Worm (Caenorhabditis elegans) whole organism, L3 larva: ENCODE data around the gene fbxa-154.
A peak's percentile ranks its signal among the peaks of the same experiment; 100 is the strongest.

ENCODE experiments used
- R02D3.7 ChIP-seq: fragments of 150-350 bp; optimal IDR thresholded peaks from 2 replicates; lab custom pipeline; 2014; ENCODE audit warnings: missing biosample characterization, missing genetic modification characterization
- ZK546.5 ChIP-seq: sonication (generic microtip); optimal IDR thresholded peaks from 2 replicates; lab custom pipeline; 2017; ENCODE audit warnings: missing biosample characterization, missing genetic modification characterization
- aly-2 ChIP-seq: fragments of 150-350 bp; optimal IDR thresholded peaks from 2 replicates; lab custom pipeline; 2014; ENCODE audit warnings: missing biosample characterization, missing genetic modification characterization
- ama-1 ChIP-seq: fragments of 150-350 bp; optimal IDR thresholded peaks from 2 replicates; lab custom pipeline; 2018
- ceh-16 ChIP-seq: sonication (generic microtip); optimal IDR thresholded peaks from 2 replicates; lab custom pipeline; 2017; ENCODE audit warnings: missing biosample characterization, missing genetic modification characterization
- ceh-28 ChIP-seq: fragments of 150-350 bp; optimal IDR thresholded peaks from 2 replicates; lab custom pipeline; 2014; ENCODE audit warnings: missing biosample characterization, missing genetic modification reagents, missing genetic modification characterization
- ceh-82 ChIP-seq: fragments of 150-350 bp; optimal IDR thresholded peaks from 2 replicates; lab custom pipeline; 2014; ENCODE audit warnings: missing biosample characterization, missing genetic modification characterization
- ceh-9 ChIP-seq: sonication (generic microtip); optimal IDR thresholded peaks from 2 replicates; lab custom pipeline; 2018; ENCODE audit warnings: missing biosample characterization, missing genetic modification characterization
- egl-27 ChIP-seq: sonication (generic microtip); optimal IDR thresholded peaks from 4 replicates; lab custom pipeline; 2017; ENCODE audit warnings: missing biosample characterization, missing genetic modification reagents, missing genetic modification characterization
- egl-5 ChIP-seq: fragments of 150-350 bp; optimal IDR thresholded peaks from 2 replicates; lab custom pipeline; 2017; ENCODE audit warnings: missing biosample characterization, missing genetic modification reagents, missing genetic modification characterization, inconsistent platforms
- elt-1 ChIP-seq: fragments of 150-350 bp; optimal IDR thresholded peaks from 2 replicates; lab custom pipeline; 2014; ENCODE audit warnings: missing biosample characterization, missing genetic modification characterization
- elt-2 ChIP-seq: sonication (generic microtip); optimal IDR thresholded peaks from 2 replicates; lab custom pipeline; 2016; ENCODE audit warnings: missing genetic modification reagents, mild to moderate bottlenecking, missing genetic modification characterization, missing compliant biosample characterization
- eor-1 ChIP-seq, 2 experiments: fragments of 150-350 bp; optimal IDR thresholded peaks; 2 replicates each; lab custom pipeline; 2014 to 2018; ENCODE audit warnings: missing biosample characterization in 2 of 2, missing genetic modification characterization in 2 of 2
- fkh-10 ChIP-seq: sonication (generic microtip); optimal IDR thresholded peaks from 2 replicates; lab custom pipeline; 2017; ENCODE audit warnings: missing biosample characterization, missing genetic modification reagents, missing genetic modification characterization
- lin-15B ChIP-seq: fragments of 150-350 bp; optimal IDR thresholded peaks from 2 replicates; lab custom pipeline; 2014; ENCODE audit warnings: missing biosample characterization, missing genetic modification characterization
- lin-39 ChIP-seq: fragments of 150-350 bp; optimal IDR thresholded peaks from 2 replicates; lab custom pipeline; 2018; ENCODE audit warnings: missing biosample characterization, missing genetic modification reagents, missing genetic modification characterization
- lsy-12 ChIP-seq: sonication (generic microtip); optimal IDR thresholded peaks from 2 replicates; lab custom pipeline; 2016; ENCODE audit warnings: mild to moderate bottlenecking, missing genetic modification characterization, missing compliant biosample characterization
- mdl-1 ChIP-seq: fragments of 150-350 bp; optimal IDR thresholded peaks from 2 replicates; lab custom pipeline; 2014; ENCODE audit warnings: missing biosample characterization, missing genetic modification characterization
- mml-1 ChIP-seq: fragments of 150-350 bp; sonication (generic microtip); optimal IDR thresholded peaks from 3 replicates; lab custom pipeline; 2014; ENCODE audit warnings: missing biosample characterization, missing genetic modification characterization
- nfya-1 ChIP-seq: sonication (generic microtip); optimal IDR thresholded peaks from 2 replicates; lab custom pipeline; 2017; ENCODE audit warnings: missing genetic modification characterization, mild to moderate bottlenecking, missing compliant biosample characterization, antibody characterized with exemption, moderate library complexity; ENCODE audit not compliant: insufficient read depth
- nhr-11 ChIP-seq: fragments of 150-350 bp; optimal IDR thresholded peaks from 2 replicates; lab custom pipeline; 2014; ENCODE audit warnings: missing biosample characterization, missing genetic modification characterization
- nhr-12 ChIP-seq: fragments of 150-350 bp; optimal IDR thresholded peaks from 2 replicates; lab custom pipeline; 2014; ENCODE audit warnings: missing biosample characterization, missing genetic modification characterization
- nhr-23 ChIP-seq: fragments of 150-350 bp; optimal IDR thresholded peaks from 2 replicates; lab custom pipeline; 2014; ENCODE audit warnings: missing biosample characterization, missing genetic modification reagents, missing genetic modification characterization
- nhr-237 ChIP-seq: fragments of 150-350 bp; optimal IDR thresholded peaks from 2 replicates; lab custom pipeline; 2014; ENCODE audit warnings: missing biosample characterization, missing genetic modification characterization
- nhr-25 ChIP-seq: sonication (generic microtip); optimal IDR thresholded peaks from 2 replicates; lab custom pipeline; 2017; ENCODE audit warnings: missing biosample characterization, missing genetic modification characterization
- nhr-28 ChIP-seq: fragments of 150-350 bp; optimal IDR thresholded peaks from 2 replicates; lab custom pipeline; 2014; ENCODE audit warnings: missing biosample characterization, missing genetic modification characterization
- nhr-43 ChIP-seq: sonication (generic microtip); optimal IDR thresholded peaks from 2 replicates; lab custom pipeline; 2016; ENCODE audit warnings: mild to moderate bottlenecking, missing genetic modification characterization, missing compliant biosample characterization; ENCODE audit not compliant: poor library complexity, severe bottlenecking
- nhr-67 ChIP-seq: fragments of 150-350 bp; optimal IDR thresholded peaks from 2 replicates; lab custom pipeline; 2014; ENCODE audit warnings: missing biosample characterization, missing genetic modification characterization
- nhr-76 ChIP-seq: fragments of 150-350 bp; sonication (generic microtip); optimal IDR thresholded peaks from 5 replicates; lab custom pipeline; 2014; ENCODE audit warnings: missing biosample characterization, missing genetic modification characterization
- pqm-1 ChIP-seq: fragments of 150-350 bp; optimal IDR thresholded peaks from 2 replicates; lab custom pipeline; 2017; ENCODE audit warnings: missing biosample characterization, missing genetic modification characterization, inconsistent platforms
- sea-2 ChIP-seq: fragments of 150-350 bp; sonication (generic microtip); optimal IDR thresholded peaks from 4 replicates; lab custom pipeline; 2014; ENCODE audit warnings: missing biosample characterization, missing genetic modification reagents, missing genetic modification characterization
- skn-1 ChIP-seq: fragments of 150-350 bp; optimal IDR thresholded peaks from 2 replicates; lab custom pipeline; 2014; ENCODE audit warnings: missing biosample characterization, missing genetic modification characterization
- snpc-4 ChIP-seq: fragments of 150-350 bp; optimal IDR thresholded peaks from 2 replicates; lab custom pipeline; 2014; ENCODE audit warnings: missing biosample characterization, missing genetic modification characterization
- tbx-2 ChIP-seq: sonication (generic microtip); optimal IDR thresholded peaks from 2 replicates; lab custom pipeline; 2016; ENCODE audit warnings: mild to moderate bottlenecking, missing genetic modification characterization, missing compliant biosample characterization
- unc-39 ChIP-seq: sonication (generic microtip); optimal IDR thresholded peaks from 4 replicates; lab custom pipeline; 2017; ENCODE audit warnings: missing biosample characterization, missing genetic modification characterization
- unc-62 ChIP-seq: fragments of 150-350 bp; sonication (generic microtip); optimal IDR thresholded peaks from 4 replicates; lab custom pipeline; 2014; ENCODE audit warnings: missing biosample characterization, missing genetic modification reagents, missing genetic modification characterization
- zag-1 ChIP-seq: fragments of 150-350 bp; optimal IDR thresholded peaks from 2 replicates; lab custom pipeline; 2014; ENCODE audit warnings: missing biosample characterization, missing genetic modification characterization
- ztf-11 ChIP-seq: fragments of 150-350 bp; optimal IDR thresholded peaks from 2 replicates; lab custom pipeline; 2014; ENCODE audit warnings: missing biosample characterization, missing genetic modification characterization

Gene fbxa-154

DNA sequence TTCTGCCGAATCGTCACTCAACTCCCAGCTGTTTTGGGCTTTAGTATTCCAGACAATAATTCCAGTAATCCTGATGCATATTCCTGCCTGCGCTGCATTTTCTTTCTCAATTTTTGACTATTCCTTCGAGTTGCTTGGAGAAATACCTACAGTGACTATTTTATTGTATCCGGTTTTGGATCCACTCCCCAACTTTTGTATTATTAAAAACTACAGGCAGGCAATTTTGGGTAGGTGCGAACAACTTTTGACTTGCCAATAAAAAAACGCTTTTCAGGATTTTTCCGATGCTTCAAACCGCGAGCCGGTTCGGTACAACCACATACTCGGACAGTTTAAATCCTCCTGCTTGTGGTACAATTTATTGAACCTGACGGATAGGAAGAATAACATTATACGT is 9.6 kb upstream of the fbxa-154 start:
- TF ChIP-seq nhr-11 (tag; lab: Kevin White, UChicago) (no peak), elt-2 (tag; lab: Kevin White, UChicago) (no peak), eor-1 (tag; optimal IDR thresholded peaks at IDR 0.05; lab: Kevin White, UChicago) (no peak), lin-39 (tag; lab: Kevin White, UChicago) (no peak), ceh-82 (tag; lab: Kevin White, UChicago) (no peak), zag-1 (tag; lab: Kevin White, UChicago) (no peak), lin-15B (tag; lab: Kevin White, UChicago) (no peak)

DNA sequence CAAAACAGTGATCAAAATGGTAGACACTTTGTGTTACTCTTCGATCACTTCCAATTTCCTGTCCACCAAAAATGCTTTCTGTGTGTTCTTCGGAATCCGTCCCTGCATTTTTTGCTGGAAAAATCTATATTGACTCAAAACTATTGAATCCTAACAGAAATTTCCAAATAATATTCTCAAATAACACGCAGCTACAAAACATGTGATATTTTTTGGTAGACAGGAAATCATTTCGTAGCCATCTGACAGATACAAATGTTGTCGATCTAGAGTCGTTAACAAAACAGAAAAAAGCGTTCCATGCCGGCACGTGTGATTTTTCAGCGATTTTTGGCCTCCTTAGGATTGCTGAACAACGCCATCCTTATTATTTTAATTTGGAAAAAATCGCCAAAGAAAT is 7.9 kb upstream of the fbxa-154 start, which contains the start of gene str-263:
Gene str-263, plus strand, starts transcription at position 301 of the 400 bp plus-strand sequence.
- TF ChIP-seq tbx-2, result no peak
- TF ChIP-seq ama-1 (lab: Kevin White, UChicago), result no peak
- TF ChIP-seq pqm-1 (tag; lab: Kevin White, UChicago), result no peak
- TF ChIP-seq fkh-10, result no peak
- no peak for TF ChIP-seq unc-62 (GFP tag; lab: Kevin White, UChicago)
- no peak for TF ChIP-seq nhr-67
- TF ChIP-seq nhr-76, result no peak
- no peak for TF ChIP-seq egl-5 (tag; lab: Kevin White, UChicago)
- TF ChIP-seq ceh-9 (tag; lab: Kevin White, UChicago), result no peak
- TF ChIP-seq elt-2 (tag; lab: Kevin White, UChicago), result no peak
- TF ChIP-seq elt-1 (tag; lab: Kevin White, UChicago), result no peak
- no peak for TF ChIP-seq nhr-43 (tag; lab: Kevin White, UChicago)
- no peak for TF ChIP-seq nhr-12 (tag; lab: Kevin White, UChicago)
- no peak for TF ChIP-seq egl-27 (tag; lab: Kevin White, UChicago)
- TF ChIP-seq R02D3.7 (tag; lab: Kevin White, UChicago), result no peak
- no peak for TF ChIP-seq lin-15B (tag; lab: Kevin White, UChicago)
- TF ChIP-seq nhr-25, result no peak
- no peak for TF ChIP-seq mdl-1 (tag; lab: Kevin White, UChicago)
- TF ChIP-seq, all 47 proteins: peak for 0

DNA sequence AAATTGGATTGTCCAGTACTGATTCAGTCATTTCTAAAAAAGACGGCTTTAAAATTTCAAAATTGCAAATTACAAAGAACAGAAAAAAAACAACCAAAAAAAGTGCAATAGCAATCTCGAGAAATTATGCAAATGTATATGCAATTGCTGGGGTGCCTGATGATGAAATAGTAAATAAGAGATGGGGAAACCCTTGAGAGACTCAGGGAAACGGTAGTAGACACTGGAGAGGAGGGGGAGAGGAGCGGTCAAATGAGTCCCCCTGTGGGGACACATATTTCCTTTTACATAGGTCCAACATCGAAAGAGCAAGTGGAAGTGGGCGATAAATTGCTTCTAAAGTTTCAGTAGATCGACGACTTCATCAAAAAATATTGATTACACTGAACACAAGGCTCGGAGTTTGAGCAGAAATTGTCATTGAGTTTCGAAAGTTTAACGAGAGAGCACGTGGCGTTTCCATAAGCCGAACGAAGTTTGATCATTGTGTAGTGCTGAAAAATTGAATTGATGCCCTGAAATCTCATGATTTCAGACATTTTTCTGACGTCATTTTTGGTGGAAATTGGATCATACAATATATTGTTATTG is 5.5 kb upstream of the fbxa-154 start, which contains the start of the genes fbxa-153 and str-12:
Gene fbxa-153, minus strand, starts transcription at position 35 of the 591 bp plus-strand sequence.
Gene str-12, plus strand, starts transcription at position 541 of the 591 bp plus-strand sequence.
- TF ChIP-seq lin-39 (tag; lab: Kevin White, UChicago), result peak; percentile 46
- TF ChIP-seq lin-15B (tag; lab: Kevin White, UChicago), result peak; percentile 20
- TF ChIP-seq nfya-1, result no peak
- no peak for TF ChIP-seq pqm-1 (tag; lab: Kevin White, UChicago)
- TF ChIP-seq ama-1 (lab: Kevin White, UChicago), result no peak
- TF ChIP-seq nhr-28 (tag; lab: Kevin White, UChicago), result no peak
- no peak for TF ChIP-seq elt-1 (tag; lab: Kevin White, UChicago)
- no peak for TF ChIP-seq mml-1
- TF ChIP-seq eor-1 (tag; optimal IDR thresholded peaks at IDR 0.05; lab: Kevin White, UChicago), result no peak
- TF ChIP-seq ZK546.5 (tag; lab: Kevin White, UChicago), result no peak
- no peak for TF ChIP-seq ztf-11 (tag; lab: Kevin White, UChicago)
- no peak for TF ChIP-seq sea-2
- TF ChIP-seq egl-27 (tag; lab: Kevin White, UChicago), result no peak
- TF ChIP-seq tbx-2, result no peak
- no peak for TF ChIP-seq ceh-16 (tag; lab: Kevin White, UChicago)
- peak; percentile 23 for TF ChIP-seq snpc-4 (tag; lab: Kevin White, UChicago)
- TF ChIP-seq nhr-76, result no peak
- TF ChIP-seq aly-2, result no peak
- no peak for TF ChIP-seq nhr-11 (tag; lab: Kevin White, UChicago)
- TF ChIP-seq skn-1 (tag; lab: Kevin White, UChicago), result no peak
- no peak for TF ChIP-seq nhr-23

DNA sequence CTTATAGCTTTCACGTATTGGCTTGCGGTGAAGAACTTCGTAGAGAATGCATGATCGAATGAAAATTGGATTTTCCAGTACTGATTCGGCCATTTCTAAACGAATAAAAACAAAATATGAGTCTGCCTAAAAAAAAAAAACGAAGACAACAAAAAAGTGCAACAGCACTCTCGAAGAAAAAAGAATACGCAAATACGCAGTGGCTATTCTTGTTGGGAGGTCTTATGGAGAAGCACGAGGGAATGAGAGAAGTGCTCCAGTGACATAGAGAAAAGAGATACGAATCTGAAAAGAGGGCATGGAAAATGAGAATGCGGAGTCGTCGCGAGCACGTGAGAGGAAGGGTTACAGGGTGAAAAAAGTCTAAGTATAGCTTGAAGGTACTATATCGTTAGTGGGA is 2.7 kb downstream of the fbxa-154 start, which contains the start of gene fbxa-152:
Gene fbxa-152, minus strand, starts transcription at position 101 of the 400 bp plus-strand sequence.
- TF ChIP-seq ztf-11 (tag; lab: Kevin White, UChicago), result no peak
- no peak for TF ChIP-seq nhr-67
- TF ChIP-seq aly-2, result no peak
- no peak for TF ChIP-seq unc-39 (tag; lab: Kevin White, UChicago)
- TF ChIP-seq snpc-4 (tag; lab: Kevin White, UChicago), result no peak
- TF ChIP-seq lsy-12 (tag; lab: Kevin White, UChicago), result no peak
- no peak for TF ChIP-seq nhr-43 (tag; lab: Kevin White, UChicago)
- TF ChIP-seq ceh-28 (tag; lab: Kevin White, UChicago), result no peak
- TF ChIP-seq nhr-237 (tag; lab: Kevin White, UChicago), result no peak
